Fruit fly (Drosophila melanogaster) whole organism, prepupa: ENCODE data around the gene Rab14.

ENCODE experiments used
- Blimp-1 ChIP-seq: fragments of 200-800 bp; sonication (Bioruptor generic); optimal IDR thresholded peaks from 3 replicates; lab custom pipeline; 2017; ENCODE audit warnings: missing biosample characterization, missing genetic modification characterization, mild to moderate bottlenecking, moderate library complexity, missing genetic modification reagents
- CG10669 ChIP-seq: fragments of 200-800 bp; sonication (Bioruptor generic); optimal IDR thresholded peaks from 3 replicates; lab custom pipeline; 2018; ENCODE audit warnings: missing biosample characterization, mild to moderate bottlenecking, missing genetic modification characterization, moderate library complexity
- CG11294 ChIP-seq: fragments of 200-800 bp; sonication (Bioruptor generic); IDR thresholded peaks from 2 replicates; pipeline ENCODE4 v1.3.6; 2022; ENCODE audit warnings: missing biosample characterization, missing genetic modification characterization
- CG11762 ChIP-seq: fragments of 200-800 bp; sonication (Bioruptor generic); optimal IDR thresholded peaks from 3 replicates; lab custom pipeline; 2016; ENCODE audit warnings: missing biosample characterization, missing genetic modification characterization; ENCODE audit not compliant: insufficient read depth
- CG11902 ChIP-seq: fragments of 200-800 bp; sonication (Bioruptor generic); optimal IDR thresholded peaks from 3 replicates; lab custom pipeline; 2016; ENCODE audit warnings: missing biosample characterization, missing genetic modification characterization
- CG15336 ChIP-seq: fragments of 200-800 bp; sonication (Bioruptor generic); IDR thresholded peaks from 2 replicates; pipeline ENCODE4 v1.3.6; 2022; ENCODE audit warnings: missing biosample characterization, missing genetic modification characterization
- CG1621 ChIP-seq: fragments of 200-800 bp; sonication (Bioruptor generic); optimal IDR thresholded peaks from 3 replicates; lab custom pipeline; 2018; ENCODE audit warnings: missing biosample characterization, mild to moderate bottlenecking, missing genetic modification characterization
- CG3032 ChIP-seq: fragments of 200-800 bp; optimal IDR thresholded peaks from 2 replicates; lab custom pipeline; 2019; ENCODE audit warnings: missing biosample characterization, mild to moderate bottlenecking, missing genetic modification characterization, moderate library complexity
- CG31627 ChIP-seq: fragments of 200-800 bp; sonication (Bioruptor generic); optimal IDR thresholded peaks from 3 replicates; lab custom pipeline; 2016; ENCODE audit warnings: missing biosample characterization, missing genetic modification characterization
- CG32006 ChIP-seq: fragments of 200-800 bp; sonication (Bioruptor generic); optimal IDR thresholded peaks from 3 replicates; lab custom pipeline; 2017; ENCODE audit warnings: missing biosample characterization, mild to moderate bottlenecking, missing genetic modification characterization
- CG34406 ChIP-seq: fragments of 200-800 bp; sonication (Bioruptor generic); optimal IDR thresholded peaks from 3 replicates; lab custom pipeline; 2016; ENCODE audit warnings: missing biosample characterization, missing genetic modification characterization
- CG4318 ChIP-seq: fragments of 200-800 bp; sonication (Bioruptor generic); optimal IDR thresholded peaks from 3 replicates; lab custom pipeline; 2017; ENCODE audit warnings: missing biosample characterization, mild to moderate bottlenecking, missing genetic modification characterization
- CG6163 ChIP-seq: fragments of 200-800 bp; sonication (Bioruptor generic); IDR thresholded peaks from 3 replicates; pipeline ENCODE4 v1.3.6; 2022; ENCODE audit warnings: missing biosample characterization, missing genetic modification characterization
- CG6276 ChIP-seq: fragments of 200-800 bp; sonication (Bioruptor generic); optimal IDR thresholded peaks from 2 replicates; lab custom pipeline; 2017; ENCODE audit warnings: missing biosample characterization, mild to moderate bottlenecking, missing genetic modification characterization
- CG6808 ChIP-seq: fragments of 200-800 bp; sonication (Bioruptor generic); optimal IDR thresholded peaks from 3 replicates; lab custom pipeline; 2017; ENCODE audit warnings: missing biosample characterization, missing genetic modification characterization, mild to moderate bottlenecking, moderate library complexity, missing genetic modification reagents
- CG6854 ChIP-seq: fragments of 200-800 bp; sonication (Bioruptor generic); optimal IDR thresholded peaks from 2 replicates; lab custom pipeline; 2017; ENCODE audit warnings: missing biosample characterization, mild to moderate bottlenecking, missing genetic modification characterization
- CG7368 ChIP-seq: fragments of 200-800 bp; sonication (Bioruptor generic); optimal IDR thresholded peaks from 3 replicates; lab custom pipeline; 2016; ENCODE audit warnings: missing biosample characterization, missing genetic modification characterization
- CG8119 ChIP-seq: fragments of 200-800 bp; sonication (Bioruptor generic); IDR thresholded peaks from 3 replicates; pipeline ENCODE4 v1.3.6; 2022; ENCODE audit warnings: missing biosample characterization, missing genetic modification characterization
- CG8319 ChIP-seq: fragments of 200-800 bp; sonication (Bioruptor generic); optimal IDR thresholded peaks from 3 replicates; lab custom pipeline; 2016; ENCODE audit warnings: missing biosample characterization, missing genetic modification characterization
- CG8632 ChIP-seq: fragments of 200-800 bp; sonication (Bioruptor generic); optimal IDR thresholded peaks from 3 replicates; lab custom pipeline; 2016; ENCODE audit warnings: missing biosample characterization, missing genetic modification characterization
- CG9139 ChIP-seq: fragments of 200-800 bp; sonication (Bioruptor generic); optimal IDR thresholded peaks from 3 replicates; lab custom pipeline; 2017; ENCODE audit warnings: missing biosample characterization, mild to moderate bottlenecking, missing genetic modification characterization
- Eip75B ChIP-seq: fragments of 200-800 bp; sonication (Bioruptor generic); optimal IDR thresholded peaks from 3 replicates; lab custom pipeline; 2016; ENCODE audit warnings: missing biosample characterization, missing genetic modification characterization
- Eip78C ChIP-seq: fragments of 200-800 bp; sonication (Bioruptor generic); peaks from one replicate; lab custom pipeline; 2016; ENCODE audit warnings: missing biosample characterization, missing genetic modification characterization
- Eip93F ChIP-seq: fragments of 200-800 bp; sonication (Bioruptor generic); optimal IDR thresholded peaks from 2 replicates; lab custom pipeline; 2016; ENCODE audit warnings: missing biosample characterization, mild to moderate bottlenecking, missing genetic modification characterization
- Ets21C ChIP-seq: fragments of 200-800 bp; sonication (Bioruptor generic); optimal IDR thresholded peaks from 3 replicates; lab custom pipeline; 2016; ENCODE audit warnings: missing biosample characterization, missing genetic modification characterization
- Ets96B ChIP-seq: fragments of 200-800 bp; optimal IDR thresholded peaks from 2 replicates; lab custom pipeline; 2019; ENCODE audit warnings: missing biosample characterization, mild to moderate bottlenecking, missing genetic modification characterization, moderate library complexity
- Hr38 ChIP-seq: sonication (Bioruptor generic); optimal IDR thresholded peaks from 2 replicates; lab custom pipeline; 2016; ENCODE audit warnings: missing biosample characterization, missing genetic modification characterization
- Hr39 ChIP-seq: fragments of 200-800 bp; sonication (Bioruptor generic); optimal IDR thresholded peaks from 2 replicates; lab custom pipeline; 2016; ENCODE audit warnings: missing biosample characterization, missing genetic modification characterization
- Hr4 ChIP-seq: fragments of 200-800 bp; sonication (Bioruptor generic); optimal IDR thresholded peaks from 3 replicates; lab custom pipeline; 2016; ENCODE audit warnings: missing biosample characterization, missing genetic modification characterization
- Lpt ChIP-seq: fragments of 200-800 bp; sonication (Bioruptor generic); optimal IDR thresholded peaks from 3 replicates; lab custom pipeline; 2016; ENCODE audit warnings: missing biosample characterization, missing genetic modification characterization
- OdsH ChIP-seq: fragments of 200-800 bp; sonication (Bioruptor generic); optimal IDR thresholded peaks from 3 replicates; lab custom pipeline; 2016; ENCODE audit warnings: missing biosample characterization, missing genetic modification characterization
- Smox ChIP-seq: fragments of 200-800 bp; sonication (Bioruptor generic); optimal IDR thresholded peaks from 3 replicates; lab custom pipeline; 2016; ENCODE audit warnings: missing biosample characterization, missing genetic modification characterization
- Sox14 ChIP-seq: fragments of 200-800 bp; sonication (Bioruptor generic); optimal IDR thresholded peaks from 3 replicates; lab custom pipeline; 2016; ENCODE audit warnings: missing biosample characterization, missing genetic modification characterization
- Sox15 ChIP-seq: fragments of 200-800 bp; sonication (Bioruptor generic); optimal IDR thresholded peaks from 3 replicates; lab custom pipeline; 2016; ENCODE audit warnings: missing biosample characterization, missing genetic modification characterization
- achi ChIP-seq: fragments of 200-800 bp; sonication (Bioruptor generic); optimal IDR thresholded peaks from 3 replicates; lab custom pipeline; 2016; ENCODE audit warnings: missing biosample characterization, missing genetic modification characterization
- acj6 ChIP-seq: fragments of 200-800 bp; sonication (Bioruptor generic); optimal IDR thresholded peaks from 3 replicates; lab custom pipeline; 2016; ENCODE audit warnings: missing biosample characterization, missing genetic modification characterization
- cyc ChIP-seq: fragments of 200-800 bp; sonication (Bioruptor generic); optimal IDR thresholded peaks from 3 replicates; lab custom pipeline; 2016; ENCODE audit warnings: missing biosample characterization, missing genetic modification characterization
- dac ChIP-seq: fragments of 200-800 bp; sonication (Bioruptor generic); optimal IDR thresholded peaks from 2 replicates; lab custom pipeline; 2017; ENCODE audit warnings: missing biosample characterization, mild to moderate bottlenecking, missing genetic modification characterization
- eg ChIP-seq: fragments of 200-800 bp; sonication (Bioruptor generic); IDR thresholded peaks from 3 replicates; pipeline ENCODE4 v1.3.6; 2022; ENCODE audit warnings: missing biosample characterization, missing genetic modification characterization
- fkh ChIP-seq: fragments of 200-800 bp; sonication (Bioruptor generic); optimal IDR thresholded peaks from 3 replicates; lab custom pipeline; 2017; ENCODE audit warnings: missing biosample characterization, mild to moderate bottlenecking, missing genetic modification characterization, moderate library complexity
- lz ChIP-seq: fragments of 200-800 bp; sonication (Bioruptor generic); optimal IDR thresholded peaks from 3 replicates; lab custom pipeline; 2016; ENCODE audit warnings: missing biosample characterization, missing genetic modification characterization
- salr ChIP-seq, 2 experiments: fragments of 200-800 bp; sonication (Bioruptor generic); optimal IDR thresholded peaks; 3 replicates each; lab custom pipeline; 2016 to 2018; ENCODE audit warnings: missing biosample characterization in 2 of 2, missing genetic modification characterization in 2 of 2, mild to moderate bottlenecking in 1 of 2
- spab ChIP-seq: fragments of 200-800 bp; sonication (Bioruptor generic); optimal IDR thresholded peaks from 2 replicates; lab custom pipeline; 2017; ENCODE audit warnings: missing biosample characterization, mild to moderate bottlenecking, missing genetic modification characterization, missing genetic modification reagents
- ss ChIP-seq, 2 experiments: fragments of 200-800 bp; sonication (Bioruptor generic); optimal IDR thresholded peaks; 2 replicates in 1 of 2; 3 replicates in 1 of 2; lab custom pipeline; 2017 to 2018; ENCODE audit warnings: mild to moderate bottlenecking in 2 of 2, missing biosample characterization in 2 of 2, missing genetic modification characterization in 2 of 2, moderate library complexity in 1 of 2
- svp ChIP-seq: fragments of 200-800 bp; sonication (Bioruptor generic); peaks from one replicate; lab custom pipeline; 2016; ENCODE audit warnings: missing biosample characterization, missing genetic modification characterization
- topi ChIP-seq: fragments of 200-800 bp; sonication (Bioruptor generic); optimal IDR thresholded peaks from 3 replicates; lab custom pipeline; 2016; ENCODE audit warnings: missing biosample characterization, missing genetic modification characterization
- vri ChIP-seq: fragments of 200-800 bp; sonication (Bioruptor generic); optimal IDR thresholded peaks from 3 replicates; lab custom pipeline; 2016; ENCODE audit warnings: missing biosample characterization, mild to moderate bottlenecking, missing genetic modification characterization

Gene Rab14

DNA sequence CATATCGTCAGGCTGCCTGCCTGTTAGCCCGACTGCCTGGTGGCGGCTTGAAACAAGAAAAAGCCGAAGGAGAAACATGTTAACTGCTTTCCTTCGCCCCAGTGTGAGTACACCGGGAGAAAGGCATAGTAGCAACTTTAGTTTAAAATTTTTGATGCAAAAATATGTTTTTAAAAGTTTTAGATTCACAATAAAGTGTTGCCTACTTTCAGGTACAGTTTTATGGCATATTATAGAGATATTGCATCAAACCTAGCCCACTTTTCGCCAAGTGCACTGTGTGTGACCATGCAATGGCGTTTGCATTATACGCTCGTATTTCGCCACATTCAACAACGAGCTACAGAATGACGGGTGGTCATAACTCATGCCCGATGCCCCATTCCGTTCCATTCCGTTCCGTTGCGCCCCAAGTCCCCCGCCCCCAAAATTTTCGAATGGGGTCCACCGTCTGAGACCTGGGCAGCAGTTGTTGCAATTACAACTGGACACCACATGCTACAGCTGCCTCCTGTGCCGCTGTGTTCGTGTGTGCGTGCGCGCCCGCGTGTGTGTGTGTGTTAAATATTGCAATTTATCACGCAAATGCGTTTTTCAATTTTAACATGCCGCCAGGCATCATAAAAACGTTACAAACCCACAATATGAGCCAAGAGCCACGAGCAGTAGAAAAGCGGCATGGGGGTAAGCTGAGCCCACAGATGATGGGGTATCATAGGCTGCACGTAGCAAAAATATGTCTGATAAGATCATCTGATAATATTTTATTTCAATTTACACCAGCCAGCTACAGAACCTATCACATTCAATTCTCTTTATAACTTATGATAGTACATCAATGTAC is 15.2 kb downstream of the Rab14 start (continued):
- TF ChIP-seq Sox14 (GFP tag; lab: Kevin White, UChicago) (peak; percentile 96), dac (GFP tag; lab: Kevin White, UChicago) (peak; percentile 92), Ets21C (GFP tag; lab: Kevin White, UChicago) (peak; percentile 93), topi (GFP tag; lab: Kevin White, UChicago) (peak; percentile 85), Smox (peak; percentile 95), CG6276 (GFP tag; lab: Kevin White, UChicago) (peak; percentile 97), svp (GFP tag; lab: Kevin White, UChicago) (peak; percentile 96), Hr38 (peak; percentile 37), Lpt (GFP tag; lab: Kevin White, UChicago) (peak; percentile 94), CG31627 (peak; percentile 96), CG6854 (GFP tag; lab: Kevin White, UChicago) (peak; percentile 96), CG4318 (GFP tag; lab: Kevin White, UChicago) (peak; percentile 94), CG10669 (GFP tag; lab: Kevin White, UChicago) (peak; percentile 93), cyc (GFP tag; lab: Kevin White, UChicago) (peak; percentile 82), achi (GFP tag; lab: Kevin White, UChicago) (peak; percentile 93), Hr4 (GFP tag; lab: Kevin White, UChicago) (peak; percentile 88), CG8119 (GFP tag; lab: Robert Waterston, UW) (peak; percentile 98), OdsH (peak; percentile 97), CG11294 (peak; percentile 91), CG11762 (GFP tag; lab: Kevin White, UChicago) (peak; percentile 94), Eip78C (peak; percentile 95), Eip93F (peak; percentile 80), CG34406 (peak; percentile 93), Hr39 (GFP tag; lab: Kevin White, UChicago) (peak; percentile 98), Ets96B (tag; lab: Kevin White, UChicago) (peak; percentile 69), CG1621 (tag; lab: Kevin White, UChicago) (peak; percentile 93), CG15336 (peak; percentile 98), vri (GFP tag; lab: Kevin White, UChicago) (peak; percentile 92), CG3032 (tag; lab: Kevin White, UChicago) (peak; percentile 94), acj6 (GFP tag; lab: Kevin White, UChicago) (peak; percentile 94), Blimp-1 (GFP tag; lab: Kevin White, UChicago) (peak; percentile 89)
- TF ChIP-seq, all 60 proteins: peak for 59

DNA sequence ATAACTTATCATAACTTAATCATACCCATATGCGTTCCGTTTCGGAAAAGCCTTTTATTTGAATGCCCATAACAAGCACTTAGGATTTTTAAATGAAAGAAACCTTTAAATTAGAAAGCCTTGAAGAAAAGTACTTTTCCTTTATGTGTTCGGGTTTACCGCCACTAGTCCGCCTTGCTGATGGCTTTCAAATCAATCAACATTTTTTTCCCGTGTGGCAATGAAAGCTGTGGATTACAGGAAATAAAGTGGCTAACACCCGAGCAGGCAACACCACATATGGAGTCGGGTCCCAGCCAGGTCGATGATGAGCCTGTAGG is 15.8 kb downstream of the Rab14 start:
- peak; percentile 33 for TF ChIP-seq CG4318 (GFP tag; lab: Kevin White, UChicago)
- no peak for TF ChIP-seq CG11902 (GFP tag; lab: Kevin White, UChicago)
- no peak for TF ChIP-seq CG11294
- TF ChIP-seq Lpt (GFP tag; lab: Kevin White, UChicago), result peak; percentile 45
- 0 out of 3 replicates have a peak, but pooled peaks have one; percentile 9 for TF ChIP-seq eg (GFP tag; lab: Robert Waterston, UW)
- TF ChIP-seq CG8319 (GFP tag; lab: Kevin White, UChicago), result no peak
- no peak for TF ChIP-seq CG7368
- TF ChIP-seq Sox15, result no peak
- no peak for TF ChIP-seq ss (GFP tag; optimal IDR thresholded peaks at IDR 0.05; lab: Kevin White, UChicago)
- no peak for TF ChIP-seq CG9139
- TF ChIP-seq CG32006 (GFP tag; lab: Kevin White, UChicago), result peak; percentile 82
- TF ChIP-seq CG6808 (GFP tag; lab: Kevin White, UChicago), result no peak
- TF ChIP-seq spab (GFP tag; lab: Kevin White, UChicago), result no peak
- TF ChIP-seq CG6276 (GFP tag; lab: Kevin White, UChicago), result peak; percentile 38
- TF ChIP-seq lz (GFP tag; lab: Kevin White, UChicago), result no peak
- no peak for TF ChIP-seq CG6854 (GFP tag; lab: Kevin White, UChicago)
- TF ChIP-seq achi (GFP tag; lab: Kevin White, UChicago), result peak; percentile 30
- TF ChIP-seq Eip75B (GFP tag; lab: Kevin White, UChicago), result no peak
- TF ChIP-seq fkh, result no peak
- TF ChIP-seq CG10669 (GFP tag; lab: Kevin White, UChicago), result peak; percentile 0
- no peak for TF ChIP-seq Sox14 (GFP tag; lab: Kevin White, UChicago)
- peak; percentile 51; the same call in 1 of the 3 replicates for TF ChIP-seq CG6163
- TF ChIP-seq svp (GFP tag; lab: Kevin White, UChicago), result peak; percentile 44
- TF ChIP-seq CG11762 (GFP tag; lab: Kevin White, UChicago), result no peak
- 0 out of 2 replicates have a peak, but pooled peaks have one; percentile 46 for TF ChIP-seq CG15336
- peak; percentile 84 for TF ChIP-seq Eip78C
- TF ChIP-seq topi (GFP tag; lab: Kevin White, UChicago), result no peak
- peak in 1 of 2 experiments; percentile 48 for TF ChIP-seq salr (GFP tag; optimal IDR thresholded peaks at IDR 0.05; lab: Kevin White, UChicago)
- no peak for TF ChIP-seq CG8632 (GFP tag; lab: Kevin White, UChicago)
- peak; percentile 13 for TF ChIP-seq OdsH
